Fruit fly (Drosophila melanogaster): ENCODE results near the gene Tti1.

dm6 chr3R:9747875-9747899, 6.8 kb downstream of the Tti1 start, which contains the start of gene PpD3:
- TF ChIP-seq psq (optimal IDR thresholded peaks at IDR 0.05): no peak
- no peak for TF ChIP-seq usp (GFP tag; optimal IDR thresholded peaks at IDR 0.05)
